Worm (Caenorhabditis elegans) whole organism, L2 larva: ENCODE measurements around the gene F43C11.6.

Experiments used
- Y55F3AM.14 ChIP-seq: fragments of 200-800 bp; sonication (Bioruptor generic); optimal IDR thresholded peaks from 2 replicates; lab custom pipeline; 2018; ENCODE audit warnings: mild to moderate bottlenecking, missing genetic modification characterization, missing compliant biosample characterization
- ama-1 ChIP-seq: fragments of 150-350 bp; optimal IDR thresholded peaks from 2 replicates; lab custom pipeline; 2018; ENCODE audit warnings: inconsistent platforms
- crh-2 ChIP-seq: sonication (generic microtip); optimal IDR thresholded peaks from 2 replicates; lab custom pipeline; 2017; ENCODE audit warnings: missing biosample characterization, missing genetic modification characterization
- elt-1 ChIP-seq: fragments of 150-350 bp; optimal IDR thresholded peaks from 2 replicates; lab custom pipeline; 2014; ENCODE audit warnings: missing biosample characterization, missing genetic modification characterization
- elt-3 ChIP-seq: sonication (generic microtip); optimal IDR thresholded peaks from 2 replicates; lab custom pipeline; 2017; ENCODE audit warnings: missing biosample characterization, missing genetic modification characterization
- gmeb-1 ChIP-seq: fragments of 150-350 bp; optimal IDR thresholded peaks from 2 replicates; lab custom pipeline; 2014; ENCODE audit warnings: missing biosample characterization, missing genetic modification characterization
- lin-11 ChIP-seq: fragments of 150-350 bp; sonication (generic microtip); optimal IDR thresholded peaks from 2 replicates; lab custom pipeline; 2014; ENCODE audit warnings: missing biosample characterization, missing genetic modification characterization, inconsistent platforms, mixed read lengths
- lin-39 ChIP-seq: fragments of 150-350 bp; optimal IDR thresholded peaks from 2 replicates; lab custom pipeline; 2014; ENCODE audit warnings: missing biosample characterization, missing genetic modification reagents, missing genetic modification characterization
- lsy-2 ChIP-seq, 2 experiments: fragments of 150-350 bp in 1 of 2; sonication (generic microtip) in 1 of 2; optimal IDR thresholded peaks; 2 replicates each; lab custom pipeline; 2014 to 2017; ENCODE audit warnings: missing biosample characterization in 2 of 2, missing genetic modification characterization in 2 of 2
- mab-5 ChIP-seq: fragments of 150-350 bp; optimal IDR thresholded peaks from 2 replicates; lab custom pipeline; 2014; ENCODE audit warnings: missing biosample characterization, missing genetic modification characterization
- nhr-10 ChIP-seq: sonication (generic microtip); optimal IDR thresholded peaks from 2 replicates; lab custom pipeline; 2017; ENCODE audit warnings: missing biosample characterization, missing genetic modification characterization
- nhr-25 ChIP-seq: fragments of 150-350 bp; sonication (generic microtip); optimal IDR thresholded peaks from 3 replicates; lab custom pipeline; 2014; ENCODE audit warnings: missing biosample characterization, missing genetic modification characterization
- snpc-4 ChIP-seq: fragments of 150-350 bp; optimal IDR thresholded peaks from 2 replicates; lab custom pipeline; 2014; ENCODE audit warnings: missing biosample characterization, missing genetic modification characterization

- no peak for TF ChIP-seq nhr-25 (tag; lab: Kevin White, UChicago)
- TF ChIP-seq lin-39, result no peak
- TF ChIP-seq elt-3 (tag; lab: Kevin White, UChicago), result no peak
- TF ChIP-seq crh-2, result no peak
- no peak for TF ChIP-seq ama-1 (lab: Kevin White, UChicago)
- no peak for TF ChIP-seq gmeb-1
- no peak for TF ChIP-seq snpc-4 (tag; lab: Kevin White, UChicago)
- TF ChIP-seq lin-11 (tag; lab: Kevin White, UChicago), result no peak
- TF ChIP-seq lsy-2 (tag; optimal IDR thresholded peaks at IDR 0.05; lab: Kevin White, UChicago), result no peak
- no peak for TF ChIP-seq elt-1
- TF ChIP-seq mab-5 (tag; lab: Kevin White, UChicago), result no peak
- no peak for TF ChIP-seq nhr-10 (tag; lab: Kevin White, UChicago)
- no peak for TF ChIP-seq Y55F3AM.14 (GFP tag; lab: Kevin White, UChicago)
These were observed 17.7 kb downstream of the F43C11.6 start, which contains the start of gene F43C11.16 for ce11 chrII:2359965-2360364.
